Worm (Caenorhabditis elegans): ENCODE measurements around the gene atf-2.

Gene atf-2

ce11 chrII:8751686-8752085, at the start of gene atf-2:
atf-2 (plus strand) TSS chrII:8751986.
- TF ChIP-seq unc-62 (GFP tag; optimal IDR thresholded peaks at IDR 0.05) = no peak

- no peak for TF ChIP-seq unc-62 (GFP tag; optimal IDR thresholded peaks at IDR 0.05)
These were observed 48.1 kb upstream of the atf-2 start, which contains the start of gene ceh-7 for ce11 chrII:8703729-8704128. ceh-7 (minus strand) TSS chrII:8703829.

- no peak for TF ChIP-seq unc-62 (GFP tag; optimal IDR thresholded peaks at IDR 0.05)
These were observed 47.3 kb upstream of the atf-2 start, which contains the start of gene prx-5 for ce11 chrII:8704413-8704874. prx-5 (plus strand) TSS chrII:8704824.

- no peak for TF ChIP-seq unc-62 (GFP tag; optimal IDR thresholded peaks at IDR 0.05)
These were observed 44.8 kb upstream of the atf-2 start, which contains the start of gene cup-16 for ce11 chrII:8707024-8707423. cup-16 (plus strand) TSS chrII:8707155.

ce11 chrII:8710317-8710716, 41.5 kb upstream of the atf-2 start, which contains the start of gene srg-15:
srg-15 (minus strand) TSS chrII:8710417.
- TF ChIP-seq unc-62 (GFP tag; optimal IDR thresholded peaks at IDR 0.05) = no peak

ce11 chrII:8714913-8715447, 36.8 kb upstream of the atf-2 start, which contains the start of the genes rab-21 and T01B7.13:
rab-21 (minus strand) TSS chrII:8715013.
T01B7.13 (plus strand) TSS chrII:8715397.
- TF ChIP-seq unc-62 (GFP tag; optimal IDR thresholded peaks at IDR 0.05) = no peak

- TF ChIP-seq unc-62 (GFP tag; optimal IDR thresholded peaks at IDR 0.05) = no peak
These were observed 35.4 kb upstream of the atf-2 start, which contains the start of the genes cyn-11 and T01B7.5 for ce11 chrII:8716231-8716878. cyn-11 (minus strand) TSS chrII:8716281. T01B7.5 (plus strand) TSS chrII:8716828.

- no peak for TF ChIP-seq unc-62 (GFP tag; optimal IDR thresholded peaks at IDR 0.05)
These were observed 34.2 kb upstream of the atf-2 start for ce11 chrII:8717579-8717978.

- no peak for TF ChIP-seq unc-62 (GFP tag; optimal IDR thresholded peaks at IDR 0.05)
These were observed 29.7 kb upstream of the atf-2 start, which contains the start of gene trcs-2 for ce11 chrII:8721955-8722524. trcs-2 (plus strand) TSS chrII:8722474.

- no peak for TF ChIP-seq unc-62 (GFP tag; optimal IDR thresholded peaks at IDR 0.05)
These were observed 25.1 kb upstream of the atf-2 start, which contains the start of gene T01B7.9 for ce11 chrII:8726700-8727099. T01B7.9 (minus strand) TSS chrII:8726800.

- TF ChIP-seq unc-62 (GFP tag; optimal IDR thresholded peaks at IDR 0.05) = no peak
These were observed 21.5 kb upstream of the atf-2 start for ce11 chrII:8730281-8730680.

- no peak for TF ChIP-seq unc-62 (GFP tag; optimal IDR thresholded peaks at IDR 0.05)
These were observed 20.7 kb upstream of the atf-2 start for ce11 chrII:8730960-8731693.

ce11 chrII:8731736-8732229, 20.0 kb upstream of the atf-2 start:
- TF ChIP-seq unc-62 (GFP tag; optimal IDR thresholded peaks at IDR 0.05) = no peak

ce11 chrII:8732339-8733100, 19.3 kb upstream of the atf-2 start, which contains the start of gene rol-6:
rol-6 (plus strand) TSS chrII:8733050.
- TF ChIP-seq unc-62 (GFP tag; optimal IDR thresholded peaks at IDR 0.05) = no peak

- no peak for TF ChIP-seq unc-62 (GFP tag; optimal IDR thresholded peaks at IDR 0.05)
These were observed 18.2 kb upstream of the atf-2 start for ce11 chrII:8733627-8734026.

All from whole organism, dauer.